Worm (Caenorhabditis elegans) whole organism, young adult: Measurements from ENCODE around the gene nhr-291.

Source experiments
- B0019.2 ChIP-seq: fragments of 200-800 bp; sonication (Bioruptor generic); conservative IDR thresholded peaks from 2 replicates; pipeline ENCODE4 v1.3.6; 2022; ENCODE audit warnings: missing genetic modification reagents, missing genetic modification characterization, missing compliant biosample characterization
- B0336.3 ChIP-seq: fragments of 200-800 bp; sonication (Bioruptor generic); IDR thresholded peaks from 2 replicates; pipeline ENCODE4 v1.3.6; 2022; ENCODE audit warnings: missing genetic modification characterization, missing compliant biosample characterization
- F37B4.10 ChIP-seq: fragments of 200-800 bp; sonication (Bioruptor generic); IDR thresholded peaks from 2 replicates; pipeline ENCODE4 v1.3.6; 2022; ENCODE audit warnings: missing genetic modification characterization, missing compliant biosample characterization
- F52B5.7 ChIP-seq: sonication (generic microtip); optimal IDR thresholded peaks from 2 replicates; lab custom pipeline; 2016; ENCODE audit warnings: mild to moderate bottlenecking, missing genetic modification characterization, missing compliant biosample characterization
- F57C9.4 ChIP-seq: sonication (generic microtip); optimal IDR thresholded peaks from 2 replicates; lab custom pipeline; 2017; ENCODE audit warnings: mild to moderate bottlenecking, missing genetic modification characterization, missing compliant biosample characterization
- K11D2.4 ChIP-seq: fragments of 200-800 bp; sonication (Bioruptor generic); IDR thresholded peaks from 2 replicates; pipeline ENCODE4 v1.3.6; 2022; ENCODE audit warnings: missing genetic modification reagents, missing genetic modification characterization, missing compliant biosample characterization
- Y53F4B.3 ChIP-seq: fragments of 200-800 bp; sonication (Bioruptor generic); IDR thresholded peaks from 2 replicates; pipeline ENCODE4 v1.3.6; 2022; ENCODE audit warnings: missing genetic modification reagents, missing genetic modification characterization, missing compliant biosample characterization
- Y56A3A.18 ChIP-seq: fragments of 200-800 bp; sonication (Bioruptor generic); IDR thresholded peaks from 2 replicates; pipeline ENCODE4 v1.3.6; 2022; ENCODE audit warnings: missing genetic modification reagents, missing genetic modification characterization, missing compliant biosample characterization
- Y67H2A.10 ChIP-seq: fragments of 200-800 bp; sonication (Bioruptor generic); conservative IDR thresholded peaks from 2 replicates; pipeline ENCODE4 v1.3.6; 2022; ENCODE audit warnings: missing genetic modification reagents, missing genetic modification characterization, missing compliant biosample characterization
- Y95B8A.8 ChIP-seq: fragments of 200-800 bp; sonication (Bioruptor generic); IDR thresholded peaks from 2 replicates; pipeline ENCODE4 v1.3.6; 2022; ENCODE audit warnings: missing genetic modification reagents, missing genetic modification characterization, missing compliant biosample characterization
- bed-1 ChIP-seq: fragments of 200-800 bp; sonication (Bioruptor generic); IDR thresholded peaks from 2 replicates; pipeline ENCODE4 v1.3.6; 2022; ENCODE audit warnings: missing genetic modification reagents, missing genetic modification characterization, missing compliant biosample characterization
- ccch-3 ChIP-seq: fragments of 200-800 bp; sonication (Bioruptor generic); optimal IDR thresholded peaks from 2 replicates; lab custom pipeline; 2018; ENCODE audit warnings: mild to moderate bottlenecking, missing genetic modification characterization, missing compliant biosample characterization
- cebp-1 ChIP-seq, 2 experiments: fragments of 200-800 bp in 1 of 2; sonication (Bioruptor generic) in 1 of 2; sonication (generic microtip) in 1 of 2; IDR thresholded peaks in 1 of 2; optimal IDR thresholded peaks in 1 of 2; 2 replicates each; pipeline versions ENCODE4 v1.3.6 to Lab custom; 2017 to 2022; ENCODE audit warnings: missing compliant biosample characterization in 2 of 2, missing genetic modification characterization in 2 of 2, mild to moderate bottlenecking in 1 of 2, missing genetic modification reagents in 1 of 2, moderate library complexity in 1 of 2
- cebp-2 ChIP-seq: fragments of 200-800 bp; sonication (Bioruptor generic); IDR thresholded peaks from 2 replicates; pipeline ENCODE4 v1.3.6; 2022; ENCODE audit warnings: missing genetic modification characterization, missing compliant biosample characterization
- ceh-27 ChIP-seq: fragments of 200-800 bp; sonication (Bioruptor generic); optimal IDR thresholded peaks from 2 replicates; lab custom pipeline; 2018; ENCODE audit warnings: mild to moderate bottlenecking, missing genetic modification characterization, moderate library complexity, missing compliant biosample characterization
- ceh-40 ChIP-seq: fragments of 200-800 bp; sonication (Bioruptor generic); IDR thresholded peaks from 2 replicates; pipeline ENCODE4 v1.3.6; 2022; ENCODE audit warnings: missing genetic modification characterization, missing compliant biosample characterization
- chd-7 ChIP-seq: sonication (generic microtip); optimal IDR thresholded peaks from 2 replicates; lab custom pipeline; 2016; ENCODE audit warnings: mild to moderate bottlenecking, missing genetic modification characterization, moderate library complexity, missing compliant biosample characterization
- die-1 ChIP-seq: sonication (generic microtip); optimal IDR thresholded peaks from 2 replicates; lab custom pipeline; 2016; ENCODE audit warnings: missing genotype, mild to moderate bottlenecking, missing genetic modification characterization, missing compliant biosample characterization
- hlh-12 ChIP-seq: sonication (generic microtip); optimal IDR thresholded peaks from 2 replicates; lab custom pipeline; 2016; ENCODE audit warnings: missing genetic modification characterization, missing compliant biosample characterization
- hlh-26 ChIP-seq: fragments of 200-800 bp; sonication (Bioruptor generic); conservative IDR thresholded peaks from 2 replicates; pipeline ENCODE4 v1.3.6; 2022; ENCODE audit warnings: missing genetic modification reagents, missing genetic modification characterization, missing compliant biosample characterization
- hmg-20 ChIP-seq: fragments of 200-800 bp; sonication (Bioruptor generic); IDR thresholded peaks from 2 replicates; pipeline ENCODE4 v1.3.6; 2022; ENCODE audit warnings: missing genetic modification reagents, missing genetic modification characterization, missing compliant biosample characterization
- lag-1 ChIP-seq: fragments of 200-800 bp; sonication (Bioruptor generic); IDR thresholded peaks from 2 replicates; pipeline ENCODE4 v1.3.6; 2022; ENCODE audit warnings: missing genetic modification reagents, missing genetic modification characterization, missing compliant biosample characterization
- lin-54 ChIP-seq: fragments of 200-800 bp; sonication (Bioruptor generic); optimal IDR thresholded peaks from 2 replicates; lab custom pipeline; 2018; ENCODE audit warnings: mild to moderate bottlenecking, missing genetic modification characterization, missing compliant biosample characterization
- lsl-1 ChIP-seq: fragments of 200-800 bp; sonication (Bioruptor generic); optimal IDR thresholded peaks from 2 replicates; lab custom pipeline; 2018; ENCODE audit warnings: mild to moderate bottlenecking, missing genetic modification characterization, moderate library complexity, missing compliant biosample characterization
- lsy-27 ChIP-seq: sonication (generic microtip); optimal IDR thresholded peaks from 2 replicates; lab custom pipeline; 2017; ENCODE audit warnings: missing genetic modification characterization, mild to moderate bottlenecking, missing compliant biosample characterization, antibody characterized with exemption, missing genotype, borderline replicate concordance; ENCODE audit not compliant: insufficient read depth
- madf-10 ChIP-seq: sonication (generic microtip); optimal IDR thresholded peaks from 2 replicates; lab custom pipeline; 2016; ENCODE audit warnings: mild to moderate bottlenecking, missing genetic modification characterization, missing compliant biosample characterization
- madf-8 ChIP-seq: fragments of 200-800 bp; sonication (Bioruptor generic); conservative IDR thresholded peaks from 2 replicates; pipeline ENCODE4 v1.3.6; 2022; ENCODE audit warnings: missing genetic modification reagents, missing genetic modification characterization, missing compliant biosample characterization
- mel-28 ChIP-seq: sonication (generic microtip); optimal IDR thresholded peaks from 2 replicates; lab custom pipeline; 2016; ENCODE audit warnings: borderline replicate concordance, mild to moderate bottlenecking, missing genetic modification characterization, missing compliant biosample characterization
- mes-4 ChIP-seq: sonication (generic microtip); optimal IDR thresholded peaks from 2 replicates; lab custom pipeline; 2016; ENCODE audit warnings: missing genotype, missing genetic modification characterization, missing compliant biosample characterization
- nfyb-1 ChIP-seq: fragments of 200-800 bp; sonication (Bioruptor generic); IDR thresholded peaks from 2 replicates; pipeline ENCODE4 v1.3.6; 2022; ENCODE audit warnings: missing genetic modification reagents, missing genetic modification characterization, missing compliant biosample characterization
- nhr-27 ChIP-seq: fragments of 200-800 bp; sonication (Bioruptor generic); optimal IDR thresholded peaks from 2 replicates; lab custom pipeline; 2018; ENCODE audit warnings: mild to moderate bottlenecking, missing genetic modification characterization, moderate library complexity, missing compliant biosample characterization
- rcor-1 ChIP-seq: fragments of 200-800 bp; sonication (Bioruptor generic); IDR thresholded peaks from 2 replicates; pipeline ENCODE4 v1.3.6; 2022; ENCODE audit warnings: missing genetic modification reagents, missing genetic modification characterization, missing compliant biosample characterization
- repo-1 ChIP-seq: sonication (generic microtip); optimal IDR thresholded peaks from 2 replicates; lab custom pipeline; 2017; ENCODE audit warnings: mild to moderate bottlenecking, missing genetic modification characterization, missing compliant biosample characterization
- rpc-1 ChIP-seq, 2 experiments: fragments of 150-350 bp in 1 of 2; sonication (generic microtip) in 1 of 2; optimal IDR thresholded peaks; 2 replicates each; lab custom pipeline; 2014 to 2018; ENCODE audit warnings: missing biosample characterization in 1 of 2, missing genetic modification characterization in 1 of 2, missing genetic modification reagents in 1 of 2, missing genotype in 1 of 2
- snpc-3.4 ChIP-seq: sonication (generic microtip); optimal IDR thresholded peaks from 2 replicates; lab custom pipeline; 2017; ENCODE audit warnings: missing genetic modification characterization, mild to moderate bottlenecking, missing compliant biosample characterization, antibody characterized with exemption, moderate library complexity, missing genotype, missing genetic modification reagents
- snpc-4 ChIP-seq, 5 experiments: fragments of 150-350 bp in 1 of 5; sonication (generic microtip) in 4 of 5; optimal IDR thresholded peaks; 2 replicates each; lab custom pipeline; 2014 to 2018; ENCODE audit warnings: missing genetic modification characterization in 5 of 5, missing biosample characterization in 3 of 5, antibody characterized with exemption in 2 of 5, mild to moderate bottlenecking in 2 of 5, missing compliant biosample characterization in 2 of 5, missing genotype in 2 of 5, moderate library complexity in 2 of 5, missing genetic modification reagents in 1 of 5
- somi-1 ChIP-seq: fragments of 200-800 bp; sonication (Bioruptor generic); optimal IDR thresholded peaks from 2 replicates; lab custom pipeline; 2018; ENCODE audit warnings: mild to moderate bottlenecking, missing genetic modification characterization, missing compliant biosample characterization
- tlf-1 ChIP-seq: fragments of 200-800 bp; sonication (Bioruptor generic); optimal IDR thresholded peaks from 2 replicates; lab custom pipeline; 2018; ENCODE audit warnings: mild to moderate bottlenecking, missing genetic modification characterization, missing compliant biosample characterization
- unc-62 ChIP-seq: fragments of 150-350 bp; optimal IDR thresholded peaks from 2 replicates; lab custom pipeline; 2014; ENCODE audit warnings: missing biosample characterization, missing genetic modification reagents, missing genetic modification characterization
- xnd-1 ChIP-seq: sonication (generic microtip); optimal IDR thresholded peaks from 2 replicates; lab custom pipeline; 2016; ENCODE audit warnings: missing genotype, missing genetic modification reagents, missing genetic modification characterization, missing compliant biosample characterization
- zfh-2 ChIP-seq: fragments of 200-800 bp; sonication (Bioruptor generic); conservative IDR thresholded peaks from 2 replicates; pipeline ENCODE4 v1.3.6; 2022; ENCODE audit warnings: missing genetic modification reagents, missing genetic modification characterization, missing compliant biosample characterization
- zim-3 ChIP-seq: sonication (generic microtip); optimal IDR thresholded peaks from 2 replicates; lab custom pipeline; 2017; ENCODE audit warnings: mild to moderate bottlenecking, missing genetic modification characterization, moderate library complexity, missing compliant biosample characterization
- ztf-6 ChIP-seq: fragments of 200-800 bp; sonication (Bioruptor generic); IDR thresholded peaks from 2 replicates; pipeline ENCODE4 v1.3.6; 2022; ENCODE audit warnings: missing genetic modification reagents, missing genetic modification characterization, missing compliant biosample characterization

nhr-291 gene

ce11 chrV:15309011-15309410 lies 9.8 kb upstream of the nhr-291 start, which contains the start of gene srz-10:
TSS of gene srz-10 (minus strand) at chrV:15309098.
- no peak for TF ChIP-seq nhr-27 (tag; lab: Kevin White, UChicago)
- no peak for TF ChIP-seq nfyb-1 (GFP tag; lab: Robert Waterston, UW)
- no peak for TF ChIP-seq Y67H2A.10 (GFP tag; lab: Robert Waterston, UW)
- TF ChIP-seq F57C9.4: no peak
- TF ChIP-seq B0019.2 (GFP tag; lab: Robert Waterston, UW): no peak
- no peak for TF ChIP-seq Y53F4B.3 (GFP tag; lab: Robert Waterston, UW)
- no peak for TF ChIP-seq zfh-2 (GFP tag; lab: Robert Waterston, UW)

- TF ChIP-seq die-1 (tag; lab: Kevin White, UChicago) (no peak), snpc-3.4 (tag; lab: Kevin White, UChicago) (no peak), cebp-2 (GFP tag; lab: Robert Waterston, UW) (no peak), tlf-1 (GFP tag; lab: Kevin White, UChicago) (no peak), bed-1 (GFP tag; lab: Robert Waterston, UW) (no peak), rcor-1 (GFP tag; lab: Robert Waterston, UW) (no peak), Y95B8A.8 (GFP tag; lab: Robert Waterston, UW) (no peak), cebp-1 (GFP tag; IDR thresholded peaks at IDR 0.05; lab: Robert Waterston, UW) (no peak), cebp-1 (tag; optimal IDR thresholded peaks at IDR 0.05; lab: Kevin White, UChicago) (no peak), hlh-26 (GFP tag; lab: Robert Waterston, UW) (no peak), rpc-1 (optimal IDR thresholded peaks at IDR 0.05; lab: Kevin White, UChicago) (no peak), rpc-1 (tag; optimal IDR thresholded peaks at IDR 0.05; lab: Kevin White, UChicago) (no peak)
Observed at ce11 chrV:15310780-15311179, 8.0 kb upstream of the nhr-291 start, which contains the start of gene irld-62. TSS of gene irld-62 (plus strand) at chrV:15311080.

ce11 chrV:15313529-15313928 lies 5.2 kb upstream of the nhr-291 start:
- TF ChIP-seq zfh-2 (GFP tag; lab: Robert Waterston, UW) (no peak), lag-1 (no peak), mel-28 (tag; lab: Kevin White, UChicago) (no peak), Y56A3A.18 (no peak), unc-62 (GFP tag; lab: Kevin White, UChicago) (no peak), zim-3 (no peak), madf-8 (GFP tag; lab: Robert Waterston, UW) (no peak), ceh-27 (GFP tag; lab: Kevin White, UChicago) (no peak), lin-54 (GFP tag; lab: Kevin White, UChicago) (no peak), lsy-27 (tag; lab: Kevin White, UChicago) (no peak), F37B4.10 (no peak), K11D2.4 (GFP tag; lab: Robert Waterston, UW) (no peak), F52B5.7 (no peak)

- no peak for TF ChIP-seq ceh-40 (GFP tag; lab: Robert Waterston, UW)
- no peak for TF ChIP-seq repo-1 (tag; lab: Kevin White, UChicago)
- no peak for TF ChIP-seq somi-1 (GFP tag; lab: Kevin White, UChicago)
- TF ChIP-seq ztf-6: no peak
- TF ChIP-seq chd-7 (tag; lab: Kevin White, UChicago): no peak
- no peak for TF ChIP-seq lsl-1 (GFP tag; lab: Kevin White, UChicago)
- TF ChIP-seq xnd-1 (tag; lab: Kevin White, UChicago): no peak
- no peak for TF ChIP-seq hlh-12 (tag; lab: Kevin White, UChicago)
- TF ChIP-seq hmg-20 (GFP tag; lab: Robert Waterston, UW): no peak
- no peak for TF ChIP-seq snpc-4 (GFP tag; optimal IDR thresholded peaks at IDR 0.05; lab: Kevin White, UChicago)
- TF ChIP-seq snpc-4 (tag; optimal IDR thresholded peaks at IDR 0.05; lab: Kevin White, UChicago): no peak
- TF ChIP-seq madf-10 (tag; lab: Kevin White, UChicago): no peak
- TF ChIP-seq ccch-3 (GFP tag; lab: Kevin White, UChicago): no peak
- TF ChIP-seq B0336.3 (GFP tag; lab: Robert Waterston, UW): no peak
- TF ChIP-seq mes-4 (tag; lab: Kevin White, UChicago): no peak
- TF ChIP-seq, all 124 proteins: peak for 0
Observed at ce11 chrV:15315827-15316527, 2.8 kb upstream of the nhr-291 start, which contains the start of the genes srt-22 and nhr-246. TSS of gene srt-22 (minus strand) at chrV:15315927. TSS of gene nhr-246 (plus strand) at chrV:15316477.
